Worm (Caenorhabditis elegans) whole organism, young adult: ENCODE data around the gene srbc-44.

Experiments
- B0035.1 ChIP-seq: sonication (generic microtip); optimal IDR thresholded peaks from 2 replicates; lab custom pipeline; 2016; ENCODE audit warnings: missing genetic modification characterization, mild to moderate bottlenecking, missing compliant biosample characterization, missing genotype, missing genetic modification reagents
- C06A6.2 ChIP-seq: fragments of 200-800 bp; sonication (Bioruptor generic); conservative IDR thresholded peaks from 2 replicates; pipeline ENCODE4 v1.3.6; 2022; ENCODE audit warnings: missing genetic modification characterization, missing compliant biosample characterization
- F23B12.7 ChIP-seq: sonication (generic microtip); optimal IDR thresholded peaks from 2 replicates; lab custom pipeline; 2017; ENCODE audit warnings: missing genetic modification characterization, mild to moderate bottlenecking, missing compliant biosample characterization, antibody characterized with exemption, moderate library complexity; ENCODE audit not compliant: insufficient read depth
- F33H1.4 ChIP-seq: fragments of 200-800 bp; sonication (Bioruptor generic); IDR thresholded peaks from 2 replicates; pipeline ENCODE4 v1.3.6; 2022; ENCODE audit warnings: missing genetic modification reagents, missing genetic modification characterization, missing compliant biosample characterization
- T26A5.8 ChIP-seq: sonication (generic microtip); optimal IDR thresholded peaks from 2 replicates; lab custom pipeline; 2016; ENCODE audit warnings: missing genetic modification characterization, missing compliant biosample characterization
- Y53F4B.3 ChIP-seq: fragments of 200-800 bp; sonication (Bioruptor generic); IDR thresholded peaks from 2 replicates; pipeline ENCODE4 v1.3.6; 2022; ENCODE audit warnings: missing genetic modification reagents, missing genetic modification characterization, missing compliant biosample characterization
- Y53G8AR.9 ChIP-seq: fragments of 200-800 bp; sonication (Bioruptor generic); conservative IDR thresholded peaks from 2 replicates; pipeline ENCODE4 v1.3.6; 2022; ENCODE audit warnings: missing genetic modification reagents, missing genetic modification characterization, missing compliant biosample characterization
- attf-3 ChIP-seq: fragments of 200-800 bp; sonication (Bioruptor generic); conservative IDR thresholded peaks from 2 replicates; pipeline ENCODE4 v1.3.6; 2022; ENCODE audit warnings: missing genetic modification reagents, missing genetic modification characterization, missing compliant biosample characterization
- bed-1 ChIP-seq: fragments of 200-800 bp; sonication (Bioruptor generic); IDR thresholded peaks from 2 replicates; pipeline ENCODE4 v1.3.6; 2022; ENCODE audit warnings: missing genetic modification reagents, missing genetic modification characterization, missing compliant biosample characterization
- ceh-27 ChIP-seq: fragments of 200-800 bp; sonication (Bioruptor generic); optimal IDR thresholded peaks from 2 replicates; lab custom pipeline; 2018; ENCODE audit warnings: mild to moderate bottlenecking, missing genetic modification characterization, moderate library complexity, missing compliant biosample characterization
- ceh-40 ChIP-seq: fragments of 200-800 bp; sonication (Bioruptor generic); IDR thresholded peaks from 2 replicates; pipeline ENCODE4 v1.3.6; 2022; ENCODE audit warnings: missing genetic modification characterization, missing compliant biosample characterization
- die-1 ChIP-seq: sonication (generic microtip); optimal IDR thresholded peaks from 2 replicates; lab custom pipeline; 2016; ENCODE audit warnings: missing genotype, mild to moderate bottlenecking, missing genetic modification characterization, missing compliant biosample characterization
- dox-1 ChIP-seq: fragments of 200-800 bp; sonication (Bioruptor generic); IDR thresholded peaks from 2 replicates; pipeline ENCODE4 v1.3.6; 2022; ENCODE audit warnings: missing genetic modification reagents, missing genetic modification characterization, missing compliant biosample characterization
- dpl-1 ChIP-seq: fragments of 150-350 bp; optimal IDR thresholded peaks from 2 replicates; lab custom pipeline; 2014; ENCODE audit warnings: missing biosample characterization, missing genetic modification reagents, missing genetic modification characterization
- efl-1 ChIP-seq: fragments of 150-350 bp; optimal IDR thresholded peaks from 2 replicates; lab custom pipeline; 2014; ENCODE audit warnings: missing biosample characterization, missing genetic modification reagents, missing genetic modification characterization
- egl-18 ChIP-seq: fragments of 200-800 bp; sonication (Bioruptor generic); IDR thresholded peaks from 2 replicates; pipeline ENCODE4 v1.3.6; 2022; ENCODE audit warnings: missing genetic modification reagents, missing genetic modification characterization, missing compliant biosample characterization
- egrh-3 ChIP-seq: fragments of 200-800 bp; sonication (Bioruptor generic); IDR thresholded peaks from 2 replicates; pipeline ENCODE4 v1.3.6; 2022; ENCODE audit warnings: missing genetic modification reagents, missing genetic modification characterization, missing compliant biosample characterization
- ets-4 ChIP-seq: fragments of 200-800 bp; sonication (Bioruptor generic); optimal IDR thresholded peaks from 2 replicates; lab custom pipeline; 2018; ENCODE audit warnings: mild to moderate bottlenecking, missing genetic modification characterization, missing compliant biosample characterization
- fkh-3 ChIP-seq: sonication (generic microtip); optimal IDR thresholded peaks from 2 replicates; lab custom pipeline; 2016; ENCODE audit warnings: mild to moderate bottlenecking, missing genetic modification characterization, missing compliant biosample characterization
- lag-1 ChIP-seq: fragments of 200-800 bp; sonication (Bioruptor generic); IDR thresholded peaks from 2 replicates; pipeline ENCODE4 v1.3.6; 2022; ENCODE audit warnings: missing genetic modification reagents, missing genetic modification characterization, missing compliant biosample characterization
- lsl-1 ChIP-seq: fragments of 200-800 bp; sonication (Bioruptor generic); optimal IDR thresholded peaks from 2 replicates; lab custom pipeline; 2018; ENCODE audit warnings: mild to moderate bottlenecking, missing genetic modification characterization, moderate library complexity, missing compliant biosample characterization
- madf-6 ChIP-seq: fragments of 200-800 bp; sonication (Bioruptor generic); IDR thresholded peaks from 2 replicates; pipeline ENCODE4 v1.3.6; 2022; ENCODE audit warnings: missing genetic modification reagents, missing genetic modification characterization, missing compliant biosample characterization
- mxl-1 ChIP-seq: sonication (generic microtip); optimal IDR thresholded peaks from 2 replicates; lab custom pipeline; 2016; ENCODE audit warnings: missing genetic modification characterization, missing compliant biosample characterization
- nhr-120 ChIP-seq: fragments of 200-800 bp; sonication (Bioruptor generic); IDR thresholded peaks from 2 replicates; pipeline ENCODE4 v1.3.6; 2022; ENCODE audit warnings: missing genetic modification characterization, missing compliant biosample characterization
- nhr-80 ChIP-seq: sonication (generic microtip); optimal IDR thresholded peaks from 2 replicates; lab custom pipeline; 2016; ENCODE audit warnings: missing genetic modification characterization, missing compliant biosample characterization
- nhr-90 ChIP-seq: sonication (generic microtip); optimal IDR thresholded peaks from 2 replicates; lab custom pipeline; 2016; ENCODE audit warnings: missing genotype, mild to moderate bottlenecking, missing genetic modification characterization, missing compliant biosample characterization
- rec-8 ChIP-seq, 2 experiments: sonication (generic microtip); optimal IDR thresholded peaks; 2 replicates each; lab custom pipeline; 2016; ENCODE audit warnings: mild to moderate bottlenecking in 2 of 2, missing genetic modification characterization in 2 of 2, missing genetic modification reagents in 2 of 2, missing genotype in 2 of 2, missing biosample characterization in 1 of 2, missing compliant biosample characterization in 1 of 2, moderate library complexity in 1 of 2
- repo-1 ChIP-seq: sonication (generic microtip); optimal IDR thresholded peaks from 2 replicates; lab custom pipeline; 2017; ENCODE audit warnings: mild to moderate bottlenecking, missing genetic modification characterization, missing compliant biosample characterization
- sea-2 ChIP-seq: fragments of 200-800 bp; sonication (Bioruptor generic); IDR thresholded peaks from 2 replicates; pipeline ENCODE4 v1.3.6; 2022; ENCODE audit warnings: missing genetic modification characterization, missing compliant biosample characterization
- snpc-1.3 ChIP-seq: sonication (generic microtip); optimal IDR thresholded peaks from 2 replicates; lab custom pipeline; 2017; ENCODE audit warnings: missing genetic modification characterization, mild to moderate bottlenecking, missing compliant biosample characterization, antibody characterized with exemption, moderate library complexity, missing genotype, missing genetic modification reagents; ENCODE audit not compliant: insufficient read depth
- snpc-4 ChIP-seq, 5 experiments: fragments of 150-350 bp in 1 of 5; sonication (generic microtip) in 4 of 5; optimal IDR thresholded peaks; 2 replicates each; lab custom pipeline; 2014 to 2018; ENCODE audit warnings: missing genetic modification characterization in 5 of 5, missing biosample characterization in 3 of 5, antibody characterized with exemption in 2 of 5, mild to moderate bottlenecking in 2 of 5, missing compliant biosample characterization in 2 of 5, missing genotype in 2 of 5, moderate library complexity in 2 of 5, missing genetic modification reagents in 1 of 5
- sptf-2 ChIP-seq: fragments of 200-800 bp; sonication (Bioruptor generic); optimal IDR thresholded peaks from 2 replicates; lab custom pipeline; 2018; ENCODE audit warnings: mild to moderate bottlenecking, missing genetic modification characterization, missing compliant biosample characterization
- tbp1 ChIP-seq: fragments of 200-800 bp; sonication (Bioruptor generic); optimal IDR thresholded peaks from 2 replicates; lab custom pipeline; 2018; ENCODE audit warnings: mild to moderate bottlenecking, missing genetic modification characterization, missing compliant biosample characterization
- unc-62 ChIP-seq: fragments of 150-350 bp; optimal IDR thresholded peaks from 2 replicates; lab custom pipeline; 2014; ENCODE audit warnings: missing biosample characterization, missing genetic modification reagents, missing genetic modification characterization
- xnd-1 ChIP-seq: sonication (generic microtip); optimal IDR thresholded peaks from 2 replicates; lab custom pipeline; 2016; ENCODE audit warnings: missing genotype, missing genetic modification reagents, missing genetic modification characterization, missing compliant biosample characterization
- ztf-3 ChIP-seq: fragments of 200-800 bp; sonication (Bioruptor generic); optimal IDR thresholded peaks from 2 replicates; lab custom pipeline; 2018; ENCODE audit warnings: mild to moderate bottlenecking, missing genetic modification characterization, missing compliant biosample characterization

srbc-44 gene

ce11 chrV:12763291-12763995 is 24.9 kb downstream of the srbc-44 start, which contains the start of the genes abcf-1 and scc-3 (continued):
- TF ChIP-seq B0035.1 (tag; lab: Kevin White, UChicago), result no peak
- no peak for TF ChIP-seq Y53G8AR.9 (GFP tag; lab: Robert Waterston, UW)
- TF ChIP-seq dpl-1 (GFP tag; lab: Kevin White, UChicago), result peak; percentile 51
- no peak for TF ChIP-seq T26A5.8 (tag; lab: Kevin White, UChicago)
- TF ChIP-seq Y53F4B.3 (GFP tag; lab: Robert Waterston, UW), result no peak
- TF ChIP-seq sptf-2, result no peak
- TF ChIP-seq ztf-3, result no peak
- TF ChIP-seq ceh-27 (GFP tag; lab: Kevin White, UChicago), result no peak
- TF ChIP-seq xnd-1 (tag; lab: Kevin White, UChicago), result peak; percentile 10
- 0 out of 2 replicates have a peak, but pooled peaks have one; percentile 14 for TF ChIP-seq dox-1 (GFP tag; lab: Robert Waterston, UW)
- no peak for TF ChIP-seq ceh-40 (GFP tag; lab: Robert Waterston, UW)
- peak; percentile 91 for TF ChIP-seq efl-1
- peak; percentile 71 for TF ChIP-seq snpc-1.3 (tag; lab: Kevin White, UChicago)
- no peak for TF ChIP-seq nhr-120 (GFP tag; lab: Robert Waterston, UW)
- no peak for TF ChIP-seq ets-4 (GFP tag; lab: Kevin White, UChicago)
- no peak for TF ChIP-seq sea-2 (GFP tag; lab: Robert Waterston, UW)
- TF ChIP-seq unc-62 (GFP tag; lab: Kevin White, UChicago), result no peak
- peak; percentile 48 for TF ChIP-seq F33H1.4 (GFP tag; lab: Robert Waterston, UW)
- TF ChIP-seq mxl-1 (tag; lab: Kevin White, UChicago), result no peak
- TF ChIP-seq nhr-90 (tag; lab: Kevin White, UChicago), result no peak
- TF ChIP-seq tbp1, result peak; percentile 15
- TF ChIP-seq lsl-1 (GFP tag; lab: Kevin White, UChicago), result peak; percentile 77
- TF ChIP-seq C06A6.2 (GFP tag; lab: Robert Waterston, UW), result no peak
- TF ChIP-seq nhr-80 (tag; lab: Kevin White, UChicago), result no peak
- peak; percentile 25 for TF ChIP-seq F23B12.7 (tag; lab: Kevin White, UChicago)
- TF ChIP-seq bed-1 (GFP tag; lab: Robert Waterston, UW), result no peak
- no peak for TF ChIP-seq egrh-3
- TF ChIP-seq snpc-4 (GFP tag; optimal IDR thresholded peaks at IDR 0.05; lab: Kevin White, UChicago), result no peak
- peak in 1 of 4 experiments; percentile 43 for TF ChIP-seq snpc-4 (tag; optimal IDR thresholded peaks at IDR 0.05; lab: Kevin White, UChicago)
- peak; percentile 81; the same call in 1 of the 2 replicates for TF ChIP-seq madf-6 (GFP tag; lab: Robert Waterston, UW)
- no peak for TF ChIP-seq lag-1
- TF ChIP-seq repo-1 (tag; lab: Kevin White, UChicago), result no peak
- TF ChIP-seq attf-3 (GFP tag; lab: Robert Waterston, UW), result peak; percentile 64

- TF ChIP-seq die-1 (tag; lab: Kevin White, UChicago) (no peak), sptf-2 (no peak), rec-8 (tag; optimal IDR thresholded peaks at IDR 0.05; lab: Kevin White, UChicago) (no peak), egl-18 (GFP tag; lab: Robert Waterston, UW) (no peak), fkh-3 (tag; lab: Kevin White, UChicago) (no peak), egrh-3 (no peak)
Measured at ce11 chrV:12760913-12761312, 27.4 kb downstream of the srbc-44 start, which contains the start of gene F18E2.15. F18E2.15 (minus strand) TSS chrV:12761013.
